Worm (Caenorhabditis elegans) whole organism, young adult: ENCODE data around the gene elo-9.

ENCODE experiments used
- ceh-40 ChIP-seq: fragments of 200-800 bp; sonication (Bioruptor generic); IDR thresholded peaks from 2 replicates; pipeline ENCODE4 v1.3.6; 2022; ENCODE audit warnings: missing genetic modification characterization, missing compliant biosample characterization
- efl-1 ChIP-seq: fragments of 150-350 bp; optimal IDR thresholded peaks from 2 replicates; lab custom pipeline; 2014; ENCODE audit warnings: missing biosample characterization, missing genetic modification reagents, missing genetic modification characterization
- hmg-20 ChIP-seq: fragments of 200-800 bp; sonication (Bioruptor generic); IDR thresholded peaks from 2 replicates; pipeline ENCODE4 v1.3.6; 2022; ENCODE audit warnings: missing genetic modification reagents, missing genetic modification characterization, missing compliant biosample characterization
- madf-3 ChIP-seq: fragments of 200-800 bp; sonication (Bioruptor generic); IDR thresholded peaks from 2 replicates; pipeline ENCODE4 v1.3.6; 2022; ENCODE audit warnings: missing genetic modification reagents, missing genetic modification characterization, missing compliant biosample characterization
- nfyb-1 ChIP-seq: fragments of 200-800 bp; sonication (Bioruptor generic); IDR thresholded peaks from 2 replicates; pipeline ENCODE4 v1.3.6; 2022; ENCODE audit warnings: missing genetic modification reagents, missing genetic modification characterization, missing compliant biosample characterization
- snpc-4 ChIP-seq, 5 experiments: fragments of 150-350 bp in 1 of 5; sonication (generic microtip) in 4 of 5; optimal IDR thresholded peaks; 2 replicates each; lab custom pipeline; 2014 to 2018; ENCODE audit warnings: missing genetic modification characterization in 5 of 5, missing biosample characterization in 3 of 5, antibody characterized with exemption in 2 of 5, mild to moderate bottlenecking in 2 of 5, missing compliant biosample characterization in 2 of 5, missing genotype in 2 of 5, moderate library complexity in 2 of 5, missing genetic modification reagents in 1 of 5
- tbp1 ChIP-seq: fragments of 200-800 bp; sonication (Bioruptor generic); optimal IDR thresholded peaks from 2 replicates; lab custom pipeline; 2018; ENCODE audit warnings: mild to moderate bottlenecking, missing genetic modification characterization, missing compliant biosample characterization
- unc-62 ChIP-seq: fragments of 150-350 bp; optimal IDR thresholded peaks from 2 replicates; lab custom pipeline; 2014; ENCODE audit warnings: missing biosample characterization, missing genetic modification reagents, missing genetic modification characterization

- no peak for TF ChIP-seq hmg-20
- no peak for TF ChIP-seq snpc-4 (GFP tag; optimal IDR thresholded peaks at IDR 0.05; lab: Kevin White, UChicago)
- TF ChIP-seq snpc-4 (tag; optimal IDR thresholded peaks at IDR 0.05; lab: Kevin White, UChicago): no peak
- TF ChIP-seq tbp1 (GFP tag; lab: Kevin White, UChicago): no peak
- TF ChIP-seq unc-62 (GFP tag; lab: Kevin White, UChicago): no peak
- TF ChIP-seq madf-3 (GFP tag; lab: Robert Waterston, UW): no peak
- TF ChIP-seq ceh-40 (GFP tag; lab: Robert Waterston, UW): no peak
- TF ChIP-seq nfyb-1 (GFP tag; lab: Robert Waterston, UW): no peak
- TF ChIP-seq efl-1 (GFP tag; lab: Kevin White, UChicago): no peak
Measured at ce11 chrII:15003410-15003809, 39.5 kb upstream of the elo-9 start, which contains the start of gene Y53F4B.10.
